Fruit fly (Drosophila melanogaster): ENCODE data around the gene CG5498.

dm6 chr3L:20356613-20357012, 27.3 kb downstream of the CG5498 start, which contains the start of gene kin17:
- TF ChIP-seq dac (GFP tag; optimal IDR thresholded peaks at IDR 0.05) (no peak), CG3919 (GFP tag; optimal IDR thresholded peaks at IDR 0.05) (no peak)
